Worm (Caenorhabditis elegans) whole organism, L1 larva: ENCODE data around the gene hrg-10.

Experiments
- C16A3.4 ChIP-seq: fragments of 150-350 bp; optimal IDR thresholded peaks from 2 replicates; lab custom pipeline; 2014; ENCODE audit warnings: missing biosample characterization, missing genetic modification characterization
- alr-1 ChIP-seq: fragments of 200-800 bp; sonication (Bioruptor generic); optimal IDR thresholded peaks from 2 replicates; lab custom pipeline; 2018; ENCODE audit warnings: borderline replicate concordance, mild to moderate bottlenecking, missing genetic modification characterization, missing compliant biosample characterization
- aly-2 ChIP-seq: fragments of 150-350 bp; optimal IDR thresholded peaks from 2 replicates; lab custom pipeline; 2014; ENCODE audit warnings: missing biosample characterization, missing genetic modification characterization
- blmp-1 ChIP-seq: fragments of 150-350 bp; optimal IDR thresholded peaks from 2 replicates; lab custom pipeline; 2014; ENCODE audit warnings: missing biosample characterization, missing genetic modification characterization
- ceh-63 ChIP-seq: fragments of 200-800 bp; sonication (Bioruptor generic); optimal IDR thresholded peaks from 2 replicates; lab custom pipeline; 2018; ENCODE audit warnings: mild to moderate bottlenecking, missing genetic modification characterization, missing compliant biosample characterization
- ces-1 ChIP-seq: fragments of 150-350 bp; optimal IDR thresholded peaks from 2 replicates; lab custom pipeline; 2014; ENCODE audit warnings: missing biosample characterization, missing genetic modification reagents, missing genetic modification characterization
- efl-1 ChIP-seq, 4 experiments: fragments of 150-350 bp; optimal IDR thresholded peaks in 3 of 4; peaks in 1 of 4; 1 replicate in 1 of 4; 2 replicates in 3 of 4; lab custom pipeline; 2014; ENCODE audit warnings: missing biosample characterization in 2 of 4, missing genetic modification characterization in 2 of 4, missing genetic modification reagents in 2 of 4
- egl-27 ChIP-seq, 2 experiments: fragments of 150-350 bp in 1 of 2; sonication (generic microtip); optimal IDR thresholded peaks; 3 replicates each; lab custom pipeline; 2017 to 2018; ENCODE audit warnings: missing biosample characterization in 2 of 2, missing genetic modification characterization in 2 of 2, missing genetic modification reagents in 2 of 2
- elt-3 ChIP-seq, 6 experiments: fragments of 150-350 bp in 1 of 6; sonication (generic microtip); optimal IDR thresholded peaks; 2 replicates each; lab custom pipeline; 2017 to 2018; ENCODE audit warnings: missing biosample characterization in 6 of 6, missing genetic modification characterization in 6 of 6, inconsistent platforms in 1 of 6
- ets-5 ChIP-seq: fragments of 200-800 bp; sonication (Bioruptor generic); IDR thresholded peaks from 2 replicates; pipeline ENCODE4 v1.3.6; 2022; ENCODE audit warnings: missing genetic modification characterization, missing compliant biosample characterization
- fkh-8 ChIP-seq: sonication (generic microtip); optimal IDR thresholded peaks from 2 replicates; lab custom pipeline; 2016; ENCODE audit warnings: mild to moderate bottlenecking, missing genetic modification characterization, missing compliant biosample characterization
- fos-1 ChIP-seq: fragments of 150-350 bp; optimal IDR thresholded peaks from 2 replicates; lab custom pipeline; 2014; ENCODE audit warnings: missing biosample characterization, missing genetic modification characterization
- grh-1 ChIP-seq: fragments of 200-800 bp; sonication (Bioruptor generic); IDR thresholded peaks from 2 replicates; pipeline ENCODE4 v1.3.6; 2022; ENCODE audit warnings: missing genetic modification reagents, missing genetic modification characterization, missing compliant biosample characterization
- hlh-4 ChIP-seq: sonication (generic microtip); optimal IDR thresholded peaks from 2 replicates; lab custom pipeline; 2016; ENCODE audit warnings: mild to moderate bottlenecking, missing genetic modification characterization, missing compliant biosample characterization
- hpl-2 ChIP-seq: fragments of 150-350 bp; optimal IDR thresholded peaks from 2 replicates; lab custom pipeline; 2014; ENCODE audit warnings: missing biosample characterization, missing genetic modification reagents, missing genetic modification characterization
- isw-1 ChIP-seq: fragments of 200-800 bp; sonication (Bioruptor generic); IDR thresholded peaks from 2 replicates; pipeline ENCODE4 v1.3.6; 2022; ENCODE audit warnings: missing genetic modification characterization, missing compliant biosample characterization
- lin-13 ChIP-seq: fragments of 150-350 bp; optimal IDR thresholded peaks from 2 replicates; lab custom pipeline; 2014; ENCODE audit warnings: missing biosample characterization, missing genetic modification reagents, missing genetic modification characterization
- lin-14 ChIP-seq: fragments of 200-800 bp; sonication (Bioruptor generic); optimal IDR thresholded peaks from 2 replicates; lab custom pipeline; 2018; ENCODE audit warnings: mild to moderate bottlenecking, missing genetic modification characterization, moderate library complexity, missing compliant biosample characterization
- lin-15B ChIP-seq: fragments of 150-350 bp; sonication (generic microtip); optimal IDR thresholded peaks from 3 replicates; lab custom pipeline; 2014; ENCODE audit warnings: missing biosample characterization, missing genetic modification characterization
- lin-35 ChIP-seq, 2 experiments: fragments of 150-350 bp; optimal IDR thresholded peaks; 2 replicates each; lab custom pipeline; 2014; ENCODE audit warnings: missing biosample characterization in 2 of 2, missing genetic modification characterization in 2 of 2, missing genetic modification reagents in 2 of 2
- mab-9 ChIP-seq: fragments of 200-800 bp; sonication (Bioruptor generic); IDR thresholded peaks from 2 replicates; pipeline ENCODE4 v1.3.6; 2022; ENCODE audit warnings: missing genetic modification reagents, missing genetic modification characterization, missing compliant biosample characterization
- nhr-11 ChIP-seq: fragments of 150-350 bp; optimal IDR thresholded peaks from 2 replicates; lab custom pipeline; 2014; ENCODE audit warnings: missing biosample characterization, missing genetic modification characterization
- nhr-20 ChIP-seq: sonication (generic microtip); optimal IDR thresholded peaks from 2 replicates; lab custom pipeline; 2016; ENCODE audit warnings: mild to moderate bottlenecking, missing genetic modification characterization, missing compliant biosample characterization
- nhr-90 ChIP-seq: sonication (generic microtip); optimal IDR thresholded peaks from 2 replicates; lab custom pipeline; 2016; ENCODE audit warnings: mild to moderate bottlenecking, missing genetic modification characterization, missing compliant biosample characterization; ENCODE audit not compliant: poor library complexity
- pag-3 ChIP-seq: sonication (generic microtip); optimal IDR thresholded peaks from 2 replicates; lab custom pipeline; 2017; ENCODE audit warnings: missing genetic modification characterization, mild to moderate bottlenecking, missing compliant biosample characterization, antibody characterized with exemption, borderline replicate concordance; ENCODE audit not compliant: insufficient read depth
- pqm-1 ChIP-seq: sonication (generic microtip); optimal IDR thresholded peaks from 3 replicates; lab custom pipeline; 2017; ENCODE audit warnings: missing biosample characterization, missing genetic modification characterization
- rnt-1 ChIP-seq: sonication (generic microtip); optimal IDR thresholded peaks from 2 replicates; lab custom pipeline; 2016; ENCODE audit warnings: mild to moderate bottlenecking, missing genetic modification characterization, moderate library complexity, missing compliant biosample characterization
- skn-1 ChIP-seq: fragments of 150-350 bp; optimal IDR thresholded peaks from 2 replicates; lab custom pipeline; 2014; ENCODE audit warnings: missing biosample characterization, missing genetic modification characterization
- snpc-4 ChIP-seq: fragments of 150-350 bp; optimal IDR thresholded peaks from 2 replicates; lab custom pipeline; 2014; ENCODE audit warnings: missing biosample characterization, missing genetic modification characterization
- sox-4 ChIP-seq: sonication (generic microtip); optimal IDR thresholded peaks from 2 replicates; lab custom pipeline; 2016; ENCODE audit warnings: missing genetic modification characterization, missing compliant biosample characterization
- unc-30 ChIP-seq: sonication (generic microtip); optimal IDR thresholded peaks from 2 replicates; lab custom pipeline; 2017; ENCODE audit warnings: missing biosample characterization, missing genetic modification characterization
- vab-15 ChIP-seq: sonication (generic microtip); optimal IDR thresholded peaks from 2 replicates; lab custom pipeline; 2017; ENCODE audit warnings: missing genotype, mild to moderate bottlenecking, missing genetic modification characterization, missing compliant biosample characterization
- xbp-1 ChIP-seq: sonication (generic microtip); optimal IDR thresholded peaks from 2 replicates; lab custom pipeline; 2016; ENCODE audit warnings: missing genetic modification characterization, missing compliant biosample characterization

The hrg-10 gene

ce11 chrV:18911736-18912135, 45.4 kb downstream of the hrg-10 start, which contains the start of gene cyp-42A1:
TSS of gene cyp-42A1 (plus strand) at chrV:18912036.
- TF ChIP-seq lin-15B = no peak
- TF ChIP-seq egl-27 (tag; optimal IDR thresholded peaks at IDR 0.05; lab: Kevin White, UChicago) = no peak
- no peak for TF ChIP-seq isw-1 (GFP tag; lab: Robert Waterston, UW)
- no peak for TF ChIP-seq grh-1 (GFP tag; lab: Robert Waterston, UW)
- TF ChIP-seq efl-1 (optimal IDR thresholded peaks at IDR 0.05; lab: Kevin White, UChicago) = no peak
- TF ChIP-seq efl-1 (GFP tag; optimal IDR thresholded peaks at IDR 0.05 in 1 of 2; lab: Kevin White, UChicago) = no peak
- no peak for TF ChIP-seq ets-5
- no peak for TF ChIP-seq ceh-63 (GFP tag; lab: Kevin White, UChicago)
- TF ChIP-seq rnt-1 (tag; lab: Kevin White, UChicago) = no peak

ce11 chrV:18909682-18910081, 47.4 kb downstream of the hrg-10 start:
- TF ChIP-seq mab-9 (GFP tag; lab: Robert Waterston, UW) = no peak
- no peak for TF ChIP-seq elt-3 (tag; optimal IDR thresholded peaks at IDR 0.05; lab: Kevin White, UChicago)
- TF ChIP-seq skn-1 = no peak
- TF ChIP-seq snpc-4 (tag; lab: Kevin White, UChicago) = no peak
- no peak for TF ChIP-seq fkh-8 (tag; lab: Kevin White, UChicago)
- TF ChIP-seq nhr-20 (tag; lab: Kevin White, UChicago) = no peak
- no peak for TF ChIP-seq C16A3.4 (tag; lab: Kevin White, UChicago)
- no peak for TF ChIP-seq vab-15
- no peak for TF ChIP-seq lin-13 (GFP tag; lab: Kevin White, UChicago)
- no peak for TF ChIP-seq xbp-1
- TF ChIP-seq unc-30 = no peak
- no peak for TF ChIP-seq hpl-2 (GFP tag; lab: Kevin White, UChicago)
- no peak for TF ChIP-seq lin-14 (GFP tag; lab: Kevin White, UChicago)
- TF ChIP-seq alr-1 (tag; lab: Kevin White, UChicago) = no peak
- no peak for TF ChIP-seq nhr-11 (tag; lab: Kevin White, UChicago)

ce11 chrV:18907519-18907918, 49.6 kb downstream of the hrg-10 start:
- TF ChIP-seq aly-2 (tag; lab: Kevin White, UChicago) (no peak), blmp-1 (tag; lab: Kevin White, UChicago) (peak; percentile 55)
- TF ChIP-seq, all 84 proteins: peak for 1

- TF ChIP-seq lin-35 (GFP tag; optimal IDR thresholded peaks at IDR 0.05; lab: Kevin White, UChicago) = no peak
- TF ChIP-seq sox-4 (tag; lab: Kevin White, UChicago) = no peak
- TF ChIP-seq nhr-90 (tag; lab: Kevin White, UChicago) = no peak
- TF ChIP-seq pqm-1 (tag; lab: Kevin White, UChicago) = no peak
- TF ChIP-seq hlh-4 (tag; lab: Kevin White, UChicago) = no peak
- no peak for TF ChIP-seq pag-3
- no peak for TF ChIP-seq ces-1 (GFP tag; lab: Kevin White, UChicago)
- no peak for TF ChIP-seq fos-1 (tag; lab: Kevin White, UChicago)
Measured at ce11 chrV:18903472-18903871, 53.6 kb downstream of the hrg-10 start, which contains the start of gene mihp-2. TSS of gene mihp-2 (plus strand) at chrV:18903772.
